Fruit fly (Drosophila melanogaster) S2 (cell line): ENCODE measurements around the gene Glt.

Experiments used
- CG8478 ChIP-seq: fragments of >200 bp; optimal IDR thresholded peaks from 2 replicates; lab custom pipeline; 2018
- CTCF ChIP-seq, 2 experiments: fragments of >200 bp; optimal IDR thresholded peaks; 2 replicates each; lab custom pipeline; 2018

The Glt gene

dm6 chr2L:8717618-8718336, 45.3 kb downstream of the Glt start:
- no peak for TF ChIP-seq CG8478
- TF ChIP-seq CTCF (optimal IDR thresholded peaks at IDR 0.05; lab: Kevin White, UChicago): no peak

dm6 chr2L:8719757-8720156, 47.3 kb downstream of the Glt start:
- TF ChIP-seq CTCF (optimal IDR thresholded peaks at IDR 0.05; lab: Kevin White, UChicago) (no peak), CG8478 (no peak)

dm6 chr2L:8721028-8721427, 48.5 kb downstream of the Glt start:
- TF ChIP-seq CG8478 (no peak), CTCF (optimal IDR thresholded peaks at IDR 0.05; lab: Kevin White, UChicago) (no peak)
